Worm (Caenorhabditis elegans) whole organism, late embryonic: ENCODE results near the gene srd-25.

Source experiments
- ceh-24 ChIP-seq: sonication (generic microtip); optimal IDR thresholded peaks from 2 replicates; lab custom pipeline; 2016; ENCODE audit warnings: mild to moderate bottlenecking, missing genetic modification characterization, missing compliant biosample characterization
- fkh-6 ChIP-seq: sonication (generic microtip); optimal IDR thresholded peaks from 2 replicates; lab custom pipeline; 2016; ENCODE audit warnings: missing genetic modification characterization, missing compliant biosample characterization
- pag-3 ChIP-seq: sonication (generic microtip); optimal IDR thresholded peaks from 2 replicates; lab custom pipeline; 2016; ENCODE audit warnings: missing compliant biosample characterization, missing genetic modification characterization, borderline replicate concordance

DNA sequence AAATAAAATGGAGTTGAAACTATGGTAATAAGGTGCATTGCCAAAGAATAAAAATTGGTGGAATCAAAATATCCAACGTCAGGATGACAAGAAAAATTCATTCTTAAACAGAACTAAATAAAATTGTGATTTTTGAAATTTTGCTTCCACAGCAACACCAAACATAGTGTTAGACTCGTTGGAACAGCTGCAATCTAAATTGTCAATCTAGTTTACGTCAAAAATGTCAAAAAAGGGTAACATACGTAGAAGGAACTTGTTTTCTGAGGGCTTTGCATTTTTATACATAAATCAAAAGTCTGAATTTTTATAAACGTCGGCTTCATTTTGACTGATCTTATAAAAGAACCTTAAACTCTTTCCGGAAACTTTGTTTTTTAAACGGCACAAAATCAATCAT lies 21.7 kb downstream of the srd-25 start, which contains the start of gene srh-200:
- TF ChIP-seq fkh-6 (tag; lab: Kevin White, UChicago) (no peak), pag-3 (tag; lab: Kevin White, UChicago) (no peak), ceh-24 (tag; lab: Kevin White, UChicago) (no peak)
